Worm (Caenorhabditis elegans): ENCODE results near the gene sel-7.

sel-7 gene

ce11 chrX:14356683-14357287 lies 16.5 kb upstream of the sel-7 start:
- TF ChIP-seq aly-1 (tag; optimal IDR thresholded peaks at IDR 0.05) (no peak), scrt-1 (GFP tag; IDR thresholded peaks at IDR 0.05) (no peak)

- no peak for TF ChIP-seq ets-7 (tag; optimal IDR thresholded peaks at IDR 0.05)
- TF ChIP-seq aly-1 (tag; optimal IDR thresholded peaks at IDR 0.05): no peak
- no peak for TF ChIP-seq hnd-1 (tag; optimal IDR thresholded peaks at IDR 0.05)
- no peak for TF ChIP-seq hmbx-1 (tag; optimal IDR thresholded peaks at IDR 0.05)
- no peak for TF ChIP-seq sea-1 (GFP tag; conservative IDR thresholded peaks at IDR 0.05)
- no peak for TF ChIP-seq scrt-1 (GFP tag; IDR thresholded peaks at IDR 0.05)
- no peak for TF ChIP-seq hmg-4 (GFP tag; optimal IDR thresholded peaks at IDR 0.05)
- no peak for TF ChIP-seq tbx-11 (GFP tag; IDR thresholded peaks at IDR 0.05)
- TF ChIP-seq tbx-37 (GFP tag; conservative IDR thresholded peaks at IDR 0.05): no peak
- TF ChIP-seq B0310.2 (tag; optimal IDR thresholded peaks at IDR 0.05): no peak
- TF ChIP-seq flt-1 (GFP tag; IDR thresholded peaks at IDR 0.05): no peak
- no peak for TF ChIP-seq ceh-13 (GFP tag; optimal IDR thresholded peaks at IDR 0.05)
Measured at ce11 chrX:14355034-14355433, 14.8 kb upstream of the sel-7 start.

ce11 chrX:14349690-14350168 lies 9.4 kb upstream of the sel-7 start, which contains the start of gene wdr-5.2:
Gene wdr-5.2, plus strand, starts transcription at chrX:14350118.
- TF ChIP-seq scrt-1 (GFP tag; IDR thresholded peaks at IDR 0.05) (no peak), tbx-11 (GFP tag; IDR thresholded peaks at IDR 0.05) (no peak), ceh-13 (GFP tag; optimal IDR thresholded peaks at IDR 0.05) (no peak)

ce11 chrX:14347573-14347972 lies 7.3 kb upstream of the sel-7 start, which contains the start of gene K04G11.3:
Gene K04G11.3, minus strand, starts transcription at chrX:14347673.
- TF ChIP-seq B0310.2 (tag; optimal IDR thresholded peaks at IDR 0.05) (no peak), tra-4 (tag; optimal IDR thresholded peaks at IDR 0.05) (no peak), ama-1 (optimal IDR thresholded peaks at IDR 0.05) (no peak), ceh-13 (GFP tag; optimal IDR thresholded peaks at IDR 0.05) (no peak), ceh-36 (tag; optimal IDR thresholded peaks at IDR 0.05) (no peak), aly-1 (tag; optimal IDR thresholded peaks at IDR 0.05) (no peak), tbx-11 (GFP tag; IDR thresholded peaks at IDR 0.05) (no peak), hmbx-1 (tag; optimal IDR thresholded peaks at IDR 0.05) (no peak), hnd-1 (tag; optimal IDR thresholded peaks at IDR 0.05) (no peak), sea-1 (GFP tag; conservative IDR thresholded peaks at IDR 0.05) (no peak), tbx-37 (GFP tag; conservative IDR thresholded peaks at IDR 0.05) (no peak), scrt-1 (GFP tag; IDR thresholded peaks at IDR 0.05) (no peak), ets-7 (tag; optimal IDR thresholded peaks at IDR 0.05) (no peak), hmg-4 (GFP tag; optimal IDR thresholded peaks at IDR 0.05) (no peak), pes-1 (GFP tag; IDR thresholded peaks at IDR 0.05) (no peak), F13C5.2 (tag; optimal IDR thresholded peaks at IDR 0.05) (no peak), flt-1 (GFP tag; IDR thresholded peaks at IDR 0.05) (no peak)

ce11 chrX:14339723-14340122 lies 558 bp downstream of the sel-7 start:
- TF ChIP-seq B0310.2 (tag; optimal IDR thresholded peaks at IDR 0.05) (no peak), sea-1 (GFP tag; conservative IDR thresholded peaks at IDR 0.05) (no peak), hnd-1 (tag; optimal IDR thresholded peaks at IDR 0.05) (no peak), flt-1 (GFP tag; IDR thresholded peaks at IDR 0.05) (no peak), tbx-11 (GFP tag; IDR thresholded peaks at IDR 0.05) (no peak), aly-1 (tag; optimal IDR thresholded peaks at IDR 0.05) (no peak), hmg-4 (GFP tag; optimal IDR thresholded peaks at IDR 0.05) (no peak), ama-1 (optimal IDR thresholded peaks at IDR 0.05) (no peak), tbx-37 (GFP tag; conservative IDR thresholded peaks at IDR 0.05) (no peak), ceh-36 (tag; optimal IDR thresholded peaks at IDR 0.05) (no peak), ets-7 (tag; optimal IDR thresholded peaks at IDR 0.05) (no peak), F13C5.2 (tag; optimal IDR thresholded peaks at IDR 0.05) (no peak), tra-4 (tag; optimal IDR thresholded peaks at IDR 0.05) (no peak), pes-1 (GFP tag; IDR thresholded peaks at IDR 0.05) (no peak), ceh-13 (GFP tag; optimal IDR thresholded peaks at IDR 0.05) (no peak), hmbx-1 (tag; optimal IDR thresholded peaks at IDR 0.05) (no peak), scrt-1 (GFP tag; IDR thresholded peaks at IDR 0.05) (no peak)

ce11 chrX:14338896-14339295 lies 1.4 kb downstream of the sel-7 start:
- TF ChIP-seq aly-1 (tag; optimal IDR thresholded peaks at IDR 0.05) (no peak), ceh-36 (tag; optimal IDR thresholded peaks at IDR 0.05) (no peak), tra-4 (tag; optimal IDR thresholded peaks at IDR 0.05) (no peak), sea-1 (GFP tag; conservative IDR thresholded peaks at IDR 0.05) (no peak), pes-1 (GFP tag; IDR thresholded peaks at IDR 0.05) (no peak), F13C5.2 (tag; optimal IDR thresholded peaks at IDR 0.05) (no peak), ceh-13 (GFP tag; optimal IDR thresholded peaks at IDR 0.05) (no peak), hmbx-1 (tag; optimal IDR thresholded peaks at IDR 0.05) (no peak), B0310.2 (tag; optimal IDR thresholded peaks at IDR 0.05) (no peak), flt-1 (GFP tag; IDR thresholded peaks at IDR 0.05) (no peak), tbx-37 (GFP tag; conservative IDR thresholded peaks at IDR 0.05) (no peak), ets-7 (tag; optimal IDR thresholded peaks at IDR 0.05) (no peak)

ce11 chrX:14335621-14336020 lies 4.7 kb downstream of the sel-7 start:
- TF ChIP-seq scrt-1 (GFP tag; IDR thresholded peaks at IDR 0.05) (no peak), B0310.2 (tag; optimal IDR thresholded peaks at IDR 0.05) (no peak), tbx-37 (GFP tag; conservative IDR thresholded peaks at IDR 0.05) (no peak), tra-4 (tag; optimal IDR thresholded peaks at IDR 0.05) (no peak)

ce11 chrX:14335220-14335619 lies 5.1 kb downstream of the sel-7 start, which contains the start of gene K04G11.1:
Gene K04G11.1, plus strand, starts transcription at chrX:14335520.
- TF ChIP-seq ama-1 (optimal IDR thresholded peaks at IDR 0.05) (no peak), ets-7 (tag; optimal IDR thresholded peaks at IDR 0.05) (no peak), ceh-13 (GFP tag; optimal IDR thresholded peaks at IDR 0.05) (no peak), tbx-37 (GFP tag; conservative IDR thresholded peaks at IDR 0.05) (no peak), aly-1 (tag; optimal IDR thresholded peaks at IDR 0.05) (no peak), B0310.2 (tag; optimal IDR thresholded peaks at IDR 0.05) (no peak), scrt-1 (GFP tag; IDR thresholded peaks at IDR 0.05) (no peak), hnd-1 (tag; optimal IDR thresholded peaks at IDR 0.05) (no peak), ceh-36 (tag; optimal IDR thresholded peaks at IDR 0.05) (no peak), tbx-11 (GFP tag; IDR thresholded peaks at IDR 0.05) (no peak), pes-1 (GFP tag; IDR thresholded peaks at IDR 0.05) (no peak), tra-4 (tag; optimal IDR thresholded peaks at IDR 0.05) (no peak), hmbx-1 (tag; optimal IDR thresholded peaks at IDR 0.05) (no peak), sea-1 (GFP tag; conservative IDR thresholded peaks at IDR 0.05) (no peak)
